Fruit fly (Drosophila melanogaster): ENCODE measurements around the gene CG7394.

Gene CG7394

DNA sequence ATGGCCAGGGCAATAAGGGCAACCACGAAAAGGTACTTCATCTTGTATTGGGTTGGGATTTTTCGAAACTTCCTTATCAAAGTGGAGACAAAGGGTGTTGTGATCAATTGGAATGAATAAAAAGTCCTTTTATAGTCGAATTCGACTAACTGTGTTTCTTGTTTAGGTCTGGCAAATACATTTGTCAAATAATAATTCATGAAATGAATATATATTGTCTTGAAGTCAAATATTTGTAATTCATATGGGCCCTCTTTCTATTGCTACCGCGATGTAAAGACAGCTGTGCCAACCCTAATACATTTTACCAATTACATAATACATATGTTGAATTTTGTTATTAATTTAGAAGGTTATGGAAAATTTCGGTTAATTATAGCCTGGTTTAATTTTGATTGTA lies 15.6 kb downstream of the CG7394 start, which contains the start of gene CG33271:
TSS of gene CG33271 (minus strand) at position 101 of the 400 bp plus-strand sequence.
- TF ChIP-seq eg (GFP tag; IDR thresholded peaks at IDR 0.05) (no peak), fkh (GFP tag; optimal IDR thresholded peaks at IDR 0.05) (peak; percentile 32)

DNA sequence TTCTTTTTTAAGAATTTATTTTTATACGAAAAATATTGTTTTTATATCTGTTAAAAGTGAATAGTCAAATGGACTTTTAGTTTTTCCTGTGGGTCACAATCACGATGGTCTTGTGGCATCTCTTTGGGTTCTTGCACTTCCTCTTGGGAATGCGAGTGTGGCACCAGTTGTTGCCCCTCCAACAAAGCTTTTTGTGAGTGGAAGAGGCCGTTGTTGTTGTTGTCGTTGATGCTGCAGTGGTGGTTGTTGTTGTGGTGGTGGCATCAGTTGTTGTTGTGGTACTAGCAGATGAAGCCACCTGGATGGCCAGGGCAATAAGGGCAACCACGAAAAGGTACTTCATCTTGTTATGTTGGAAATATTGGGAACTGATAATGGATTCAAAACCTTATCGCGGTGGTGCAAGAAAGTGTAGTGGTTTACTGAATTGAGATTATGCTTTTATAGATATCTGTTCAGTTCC lies 16.4 kb downstream of the CG7394 start, which contains the start of gene CG33270:
TSS of gene CG33270 (minus strand) at position 413 of the 463 bp plus-strand sequence.
- no peak for TF ChIP-seq CG1621 (tag; optimal IDR thresholded peaks at IDR 0.05)
- TF ChIP-seq Hr4 (GFP tag; optimal IDR thresholded peaks at IDR 0.05), result no peak

DNA sequence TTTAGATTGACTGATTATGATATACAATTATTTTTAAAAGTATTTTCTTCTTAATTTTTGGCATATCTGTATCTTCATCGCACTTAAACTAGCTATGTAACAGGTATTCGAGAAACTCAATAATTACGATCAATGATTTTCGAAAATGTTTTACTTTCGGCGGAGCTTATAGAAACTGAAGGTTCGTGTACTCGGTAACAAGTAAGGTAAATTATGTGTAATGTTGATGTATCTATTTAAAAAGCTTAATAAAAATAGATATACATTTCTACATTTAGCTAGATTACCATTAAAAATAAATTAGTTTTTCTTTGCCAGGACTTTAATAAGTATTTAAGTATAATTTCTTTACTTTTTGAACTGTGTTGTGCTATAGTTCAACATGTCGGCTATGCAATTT lies 17.1 kb downstream of the CG7394 start:
- TF ChIP-seq Blimp-1 (GFP tag; optimal IDR thresholded peaks at IDR 0.05), result no peak
- no peak for TF ChIP-seq CG32006 (GFP tag; optimal IDR thresholded peaks at IDR 0.05)
- TF ChIP-seq CG1621 (tag; optimal IDR thresholded peaks at IDR 0.05), result no peak
- no peak for TF ChIP-seq CG9139 (GFP tag; optimal IDR thresholded peaks at IDR 0.05)
- no peak for TF ChIP-seq CG6276 (GFP tag; optimal IDR thresholded peaks at IDR 0.05)
- no peak for TF ChIP-seq Eip93F (GFP tag; optimal IDR thresholded peaks at IDR 0.05)
- no peak for TF ChIP-seq Sox15 (GFP tag; optimal IDR thresholded peaks at IDR 0.05)
- TF ChIP-seq CG11294 (GFP tag; IDR thresholded peaks at IDR 0.05), result no peak
- no peak for TF ChIP-seq svp (GFP tag)
- TF ChIP-seq ss (GFP tag; optimal IDR thresholded peaks at IDR 0.05), result no peak
- no peak for TF ChIP-seq Sox102F (GFP tag; optimal IDR thresholded peaks at IDR 0.05)
- TF ChIP-seq CG8119 (GFP tag; IDR thresholded peaks at IDR 0.05), result no peak
- TF ChIP-seq CG11762 (GFP tag; optimal IDR thresholded peaks at IDR 0.05; ENCODE audit: insufficient read depth), result no peak

DNA sequence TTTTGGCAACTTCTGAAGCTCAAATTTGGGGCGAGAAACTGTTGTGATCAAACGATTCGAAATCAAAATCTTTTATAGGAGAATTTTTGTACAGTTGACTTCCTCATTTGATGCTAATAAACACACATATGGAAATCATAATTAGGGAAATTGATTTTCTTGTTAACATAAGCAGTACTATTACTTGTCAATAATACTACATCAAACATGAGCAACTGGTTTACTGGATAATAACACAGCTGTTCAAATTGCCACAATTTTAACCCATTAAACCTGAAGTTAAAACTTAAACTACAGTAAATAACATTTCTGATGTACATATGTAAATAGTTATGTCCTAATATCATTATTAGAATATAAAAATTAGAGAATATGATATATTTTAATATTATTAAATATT lies 18.1 kb downstream of the CG7394 start, which contains the start of gene CG43390:
TSS of gene CG43390 (minus strand) at position 32 of the 400 bp plus-strand sequence.
- TF ChIP-seq CG6792 (GFP tag; optimal IDR thresholded peaks at IDR 0.05), result no peak
- peak; percentile 46 for TF ChIP-seq fkh (GFP tag; optimal IDR thresholded peaks at IDR 0.05)

DNA sequence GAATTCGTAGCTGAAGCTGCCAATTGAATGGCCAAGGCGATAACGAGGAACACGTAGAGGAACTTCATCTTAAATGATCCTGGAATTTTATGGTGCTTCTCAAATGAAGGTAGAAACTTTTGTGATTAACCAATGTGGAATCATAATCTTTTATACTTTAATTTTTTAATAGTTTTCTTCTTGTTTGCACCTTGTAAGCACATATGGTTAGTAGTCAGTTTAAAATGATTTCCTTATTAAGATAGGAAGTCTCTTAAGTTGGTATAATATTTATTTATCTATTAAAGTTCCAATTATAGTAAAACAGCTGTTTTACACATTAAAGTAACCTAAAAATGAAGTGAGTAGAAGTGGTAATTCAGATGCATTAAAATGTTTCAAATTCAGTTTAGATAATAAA lies 19.1 kb downstream of the CG7394 start, which contains the start of gene CG43391:
TSS of gene CG43391 (minus strand) at position 101 of the 400 bp plus-strand sequence.
- TF ChIP-seq CG8319 (GFP tag; optimal IDR thresholded peaks at IDR 0.05), result no peak
- no peak for TF ChIP-seq net (GFP tag; optimal IDR thresholded peaks at IDR 0.05)
- TF ChIP-seq CG31627 (GFP tag; optimal IDR thresholded peaks at IDR 0.05), result no peak
- no peak for TF ChIP-seq CG6854 (GFP tag; optimal IDR thresholded peaks at IDR 0.05)
- TF ChIP-seq vri (GFP tag; optimal IDR thresholded peaks at IDR 0.05), result no peak
- TF ChIP-seq CG11902 (GFP tag; optimal IDR thresholded peaks at IDR 0.05), result no peak
- no peak for TF ChIP-seq CG34406 (GFP tag; optimal IDR thresholded peaks at IDR 0.05)
- TF ChIP-seq Met (GFP tag; optimal IDR thresholded peaks at IDR 0.05), result no peak
- no peak for TF ChIP-seq spab (GFP tag; optimal IDR thresholded peaks at IDR 0.05)
- no peak for TF ChIP-seq CG4318 (GFP tag; optimal IDR thresholded peaks at IDR 0.05)
- TF ChIP-seq CG6276 (GFP tag; optimal IDR thresholded peaks at IDR 0.05), result no peak
- no peak for TF ChIP-seq CG7368 (GFP tag; optimal IDR thresholded peaks at IDR 0.05)
- TF ChIP-seq CG8119 (GFP tag; IDR thresholded peaks at IDR 0.05), result no peak

DNA sequence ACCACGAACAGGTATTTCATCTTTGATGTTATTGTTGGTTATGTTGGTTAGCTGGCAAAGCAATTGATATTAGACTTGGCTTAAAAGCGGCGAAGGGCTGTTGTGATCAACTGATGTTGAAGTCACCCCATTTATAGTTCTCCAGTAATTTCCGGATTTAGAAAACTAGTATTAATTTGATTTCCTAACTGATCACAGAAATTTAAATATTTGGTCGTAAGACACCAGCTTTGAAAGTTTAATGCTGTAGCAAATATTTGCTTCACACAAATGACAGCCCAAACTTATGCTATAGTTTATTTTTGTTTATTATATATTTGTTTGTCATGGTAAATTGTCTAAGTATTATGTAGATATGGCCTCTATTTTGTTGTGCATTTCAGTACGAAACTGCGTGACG lies 20.3 kb downstream of the CG7394 start, which contains the start of gene CG33269:
TSS of gene CG33269 (minus strand) at position 101 of the 400 bp plus-strand sequence.
- TF ChIP-seq CG1621 (tag; optimal IDR thresholded peaks at IDR 0.05) (no peak), Hr4 (GFP tag; optimal IDR thresholded peaks at IDR 0.05) (no peak), Hr39 (GFP tag; optimal IDR thresholded peaks at IDR 0.05) (no peak), CG31627 (GFP tag; optimal IDR thresholded peaks at IDR 0.05) (no peak), CG6854 (GFP tag; optimal IDR thresholded peaks at IDR 0.05) (no peak), topi (GFP tag; optimal IDR thresholded peaks at IDR 0.05) (no peak), Eip75B (GFP tag; optimal IDR thresholded peaks at IDR 0.05) (no peak)

Measured in whole organism, prepupa.